Worm (Caenorhabditis elegans) whole organism, L3 larva: ENCODE results near the gene Y41E3.6.

Source experiments
- R02D3.7 ChIP-seq: fragments of 150-350 bp; optimal IDR thresholded peaks from 2 replicates; lab custom pipeline; 2014; ENCODE audit warnings: missing biosample characterization, missing genetic modification characterization
- aly-2 ChIP-seq: fragments of 150-350 bp; optimal IDR thresholded peaks from 2 replicates; lab custom pipeline; 2014; ENCODE audit warnings: missing biosample characterization, missing genetic modification characterization
- ama-1 ChIP-seq: fragments of 150-350 bp; optimal IDR thresholded peaks from 2 replicates; lab custom pipeline; 2018
- ceh-28 ChIP-seq: fragments of 150-350 bp; optimal IDR thresholded peaks from 2 replicates; lab custom pipeline; 2014; ENCODE audit warnings: missing biosample characterization, missing genetic modification reagents, missing genetic modification characterization
- ceh-82 ChIP-seq: fragments of 150-350 bp; optimal IDR thresholded peaks from 2 replicates; lab custom pipeline; 2014; ENCODE audit warnings: missing biosample characterization, missing genetic modification characterization
- ceh-9 ChIP-seq: sonication (generic microtip); optimal IDR thresholded peaks from 2 replicates; lab custom pipeline; 2018; ENCODE audit warnings: missing biosample characterization, missing genetic modification characterization
- egl-27 ChIP-seq: sonication (generic microtip); optimal IDR thresholded peaks from 4 replicates; lab custom pipeline; 2017; ENCODE audit warnings: missing biosample characterization, missing genetic modification reagents, missing genetic modification characterization
- egl-5 ChIP-seq: fragments of 150-350 bp; optimal IDR thresholded peaks from 2 replicates; lab custom pipeline; 2017; ENCODE audit warnings: missing biosample characterization, missing genetic modification reagents, missing genetic modification characterization, inconsistent platforms
- elt-1 ChIP-seq: fragments of 150-350 bp; optimal IDR thresholded peaks from 2 replicates; lab custom pipeline; 2014; ENCODE audit warnings: missing biosample characterization, missing genetic modification characterization
- elt-2 ChIP-seq: sonication (generic microtip); optimal IDR thresholded peaks from 2 replicates; lab custom pipeline; 2016; ENCODE audit warnings: missing genetic modification reagents, mild to moderate bottlenecking, missing genetic modification characterization, missing compliant biosample characterization
- eor-1 ChIP-seq, 2 experiments: fragments of 150-350 bp; optimal IDR thresholded peaks; 2 replicates each; lab custom pipeline; 2014 to 2018; ENCODE audit warnings: missing biosample characterization in 2 of 2, missing genetic modification characterization in 2 of 2
- fkh-10 ChIP-seq: sonication (generic microtip); optimal IDR thresholded peaks from 2 replicates; lab custom pipeline; 2017; ENCODE audit warnings: missing biosample characterization, missing genetic modification reagents, missing genetic modification characterization
- fos-1 ChIP-seq: fragments of 150-350 bp; optimal IDR thresholded peaks from 2 replicates; lab custom pipeline; 2014; ENCODE audit warnings: missing biosample characterization, missing genetic modification characterization
- hmg-11 ChIP-seq: sonication (generic microtip); optimal IDR thresholded peaks from 2 replicates; lab custom pipeline; 2016; ENCODE audit warnings: missing genetic modification characterization, missing compliant biosample characterization
- jun-1 ChIP-seq: fragments of 150-350 bp; optimal IDR thresholded peaks from 2 replicates; lab custom pipeline; 2014; ENCODE audit warnings: missing biosample characterization, missing genetic modification reagents, missing genetic modification characterization
- lin-15B ChIP-seq: fragments of 150-350 bp; optimal IDR thresholded peaks from 2 replicates; lab custom pipeline; 2014; ENCODE audit warnings: missing biosample characterization, missing genetic modification characterization
- lin-39 ChIP-seq: fragments of 150-350 bp; optimal IDR thresholded peaks from 2 replicates; lab custom pipeline; 2018; ENCODE audit warnings: missing biosample characterization, missing genetic modification reagents, missing genetic modification characterization
- lsy-12 ChIP-seq: sonication (generic microtip); optimal IDR thresholded peaks from 2 replicates; lab custom pipeline; 2016; ENCODE audit warnings: mild to moderate bottlenecking, missing genetic modification characterization, missing compliant biosample characterization
- nfya-1 ChIP-seq: sonication (generic microtip); optimal IDR thresholded peaks from 2 replicates; lab custom pipeline; 2017; ENCODE audit warnings: missing genetic modification characterization, mild to moderate bottlenecking, missing compliant biosample characterization, antibody characterized with exemption, moderate library complexity; ENCODE audit not compliant: insufficient read depth
- nhr-11 ChIP-seq: fragments of 150-350 bp; optimal IDR thresholded peaks from 2 replicates; lab custom pipeline; 2014; ENCODE audit warnings: missing biosample characterization, missing genetic modification characterization
- nhr-12 ChIP-seq: fragments of 150-350 bp; optimal IDR thresholded peaks from 2 replicates; lab custom pipeline; 2014; ENCODE audit warnings: missing biosample characterization, missing genetic modification characterization
- nhr-23 ChIP-seq: fragments of 150-350 bp; optimal IDR thresholded peaks from 2 replicates; lab custom pipeline; 2014; ENCODE audit warnings: missing biosample characterization, missing genetic modification reagents, missing genetic modification characterization
- nhr-25 ChIP-seq: sonication (generic microtip); optimal IDR thresholded peaks from 2 replicates; lab custom pipeline; 2017; ENCODE audit warnings: missing biosample characterization, missing genetic modification characterization
- nhr-28 ChIP-seq: fragments of 150-350 bp; optimal IDR thresholded peaks from 2 replicates; lab custom pipeline; 2014; ENCODE audit warnings: missing biosample characterization, missing genetic modification characterization
- nhr-43 ChIP-seq: sonication (generic microtip); optimal IDR thresholded peaks from 2 replicates; lab custom pipeline; 2016; ENCODE audit warnings: mild to moderate bottlenecking, missing genetic modification characterization, missing compliant biosample characterization; ENCODE audit not compliant: poor library complexity, severe bottlenecking
- nhr-67 ChIP-seq: fragments of 150-350 bp; optimal IDR thresholded peaks from 2 replicates; lab custom pipeline; 2014; ENCODE audit warnings: missing biosample characterization, missing genetic modification characterization
- nhr-76 ChIP-seq: fragments of 150-350 bp; sonication (generic microtip); optimal IDR thresholded peaks from 5 replicates; lab custom pipeline; 2014; ENCODE audit warnings: missing biosample characterization, missing genetic modification characterization
- nhr-77 ChIP-seq: fragments of 150-350 bp; optimal IDR thresholded peaks from 2 replicates; lab custom pipeline; 2014; ENCODE audit warnings: missing biosample characterization, missing genetic modification characterization
- pha-4 ChIP-seq: fragments of 150-350 bp; optimal IDR thresholded peaks from 2 replicates; lab custom pipeline; 2014; ENCODE audit warnings: missing biosample characterization, missing genetic modification reagents, missing genetic modification characterization
- pqm-1 ChIP-seq: fragments of 150-350 bp; optimal IDR thresholded peaks from 2 replicates; lab custom pipeline; 2017; ENCODE audit warnings: missing biosample characterization, missing genetic modification characterization, inconsistent platforms
- sea-2 ChIP-seq: fragments of 150-350 bp; sonication (generic microtip); optimal IDR thresholded peaks from 4 replicates; lab custom pipeline; 2014; ENCODE audit warnings: missing biosample characterization, missing genetic modification reagents, missing genetic modification characterization
- skn-1 ChIP-seq: fragments of 150-350 bp; optimal IDR thresholded peaks from 2 replicates; lab custom pipeline; 2014; ENCODE audit warnings: missing biosample characterization, missing genetic modification characterization
- snpc-4 ChIP-seq: fragments of 150-350 bp; optimal IDR thresholded peaks from 2 replicates; lab custom pipeline; 2014; ENCODE audit warnings: missing biosample characterization, missing genetic modification characterization
- tbx-2 ChIP-seq: sonication (generic microtip); optimal IDR thresholded peaks from 2 replicates; lab custom pipeline; 2016; ENCODE audit warnings: mild to moderate bottlenecking, missing genetic modification characterization, missing compliant biosample characterization
- unc-39 ChIP-seq: sonication (generic microtip); optimal IDR thresholded peaks from 4 replicates; lab custom pipeline; 2017; ENCODE audit warnings: missing biosample characterization, missing genetic modification characterization
- unc-62 ChIP-seq: fragments of 150-350 bp; sonication (generic microtip); optimal IDR thresholded peaks from 4 replicates; lab custom pipeline; 2014; ENCODE audit warnings: missing biosample characterization, missing genetic modification reagents, missing genetic modification characterization
- zag-1 ChIP-seq: fragments of 150-350 bp; optimal IDR thresholded peaks from 2 replicates; lab custom pipeline; 2014; ENCODE audit warnings: missing biosample characterization, missing genetic modification characterization
- ztf-11 ChIP-seq: fragments of 150-350 bp; optimal IDR thresholded peaks from 2 replicates; lab custom pipeline; 2014; ENCODE audit warnings: missing biosample characterization, missing genetic modification characterization
- ztf-4 ChIP-seq: fragments of 150-350 bp; optimal IDR thresholded peaks from 2 replicates; lab custom pipeline; 2014; ENCODE audit warnings: missing biosample characterization, missing genetic modification characterization

Gene Y41E3.6

DNA sequence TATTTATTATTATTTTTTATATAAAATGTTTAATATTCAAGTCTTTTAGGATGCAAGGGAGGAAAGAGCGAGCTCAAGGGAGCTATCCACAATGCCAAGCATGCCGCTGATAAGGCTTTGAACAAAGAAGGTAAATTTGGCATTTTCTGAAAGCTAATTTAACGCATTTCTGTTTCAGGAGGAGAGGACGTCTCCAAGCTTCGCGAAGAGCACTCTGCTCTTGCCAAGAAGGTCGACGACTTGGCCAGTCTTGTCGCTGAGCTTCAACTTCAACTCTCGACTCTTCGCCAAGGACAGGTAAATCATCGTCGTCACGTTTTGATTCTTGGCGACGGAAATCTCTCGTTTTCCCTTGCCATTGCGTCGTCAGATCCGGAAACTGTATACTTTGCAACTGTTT lies 30.9 kb downstream of the Y41E3.6 start:
- no peak for TF ChIP-seq fkh-10
- no peak for TF ChIP-seq nhr-76 (tag; lab: Kevin White, UChicago)
- TF ChIP-seq eor-1 (tag; optimal IDR thresholded peaks at IDR 0.05; lab: Kevin White, UChicago) = no peak
- no peak for TF ChIP-seq R02D3.7 (tag; lab: Kevin White, UChicago)
- TF ChIP-seq unc-62 (GFP tag; lab: Kevin White, UChicago) = no peak
- TF ChIP-seq nfya-1 (tag; lab: Kevin White, UChicago) = no peak
- no peak for TF ChIP-seq nhr-77 (tag; lab: Kevin White, UChicago)
- TF ChIP-seq pqm-1 = no peak
- no peak for TF ChIP-seq nhr-23
- no peak for TF ChIP-seq lsy-12 (tag; lab: Kevin White, UChicago)

DNA sequence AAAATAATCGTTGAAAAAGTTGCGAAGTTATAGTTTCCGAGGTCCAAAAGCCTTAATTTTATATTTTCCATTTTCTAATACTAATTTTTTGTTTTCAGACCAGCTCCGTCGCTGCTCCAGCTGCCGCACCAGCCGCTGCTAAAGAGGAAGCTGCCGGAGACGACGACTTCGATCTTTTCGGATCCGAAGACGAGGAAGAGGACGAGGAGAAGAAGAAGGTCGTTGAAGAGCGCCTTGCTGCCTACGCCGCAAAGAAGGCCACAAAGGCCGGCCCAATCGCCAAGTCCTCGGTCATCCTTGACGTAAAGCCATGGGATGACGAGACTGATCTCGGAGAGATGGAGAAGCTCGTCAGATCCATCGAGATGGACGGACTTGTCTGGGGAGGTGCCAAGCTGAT lies 32.2 kb downstream of the Y41E3.6 start:
- TF ChIP-seq ceh-9 (no peak), nhr-23 (no peak), sea-2 (GFP tag; lab: Kevin White, UChicago) (no peak), lsy-12 (tag; lab: Kevin White, UChicago) (no peak), egl-5 (no peak), nhr-28 (tag; lab: Kevin White, UChicago) (no peak), nhr-11 (tag; lab: Kevin White, UChicago) (no peak), jun-1 (tag; lab: Kevin White, UChicago) (no peak), ztf-4 (tag; lab: Kevin White, UChicago) (no peak), ztf-11 (tag; lab: Kevin White, UChicago) (no peak), elt-2 (tag; lab: Kevin White, UChicago) (no peak), pha-4 (tag; lab: Kevin White, UChicago) (no peak), unc-62 (GFP tag; lab: Kevin White, UChicago) (no peak), ceh-28 (tag; lab: Kevin White, UChicago) (no peak), fos-1 (tag; lab: Kevin White, UChicago) (no peak)

DNA sequence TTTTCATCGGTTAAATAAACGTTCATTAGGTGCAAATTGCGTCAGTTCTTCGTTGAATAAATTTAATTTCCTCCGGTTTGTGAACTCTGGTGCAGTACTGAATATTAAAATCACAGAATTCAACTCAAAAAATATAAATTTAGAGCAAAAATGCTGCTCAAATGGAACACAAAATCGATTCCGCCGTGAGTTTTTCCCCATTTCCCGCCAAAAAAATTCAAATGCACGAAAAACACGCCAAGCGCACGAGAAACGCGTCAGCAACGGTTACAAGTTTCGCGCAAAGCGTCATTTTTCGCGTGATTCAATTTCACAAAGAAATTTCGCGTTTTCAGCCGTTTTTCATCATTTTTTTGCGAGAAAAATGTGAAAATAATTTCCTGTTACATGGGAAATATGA lies 32.9 kb downstream of the Y41E3.6 start, which contains the start of gene hrpu-1:
Gene hrpu-1 (plus strand): TSS at position 140 of the 400 bp plus-strand sequence.
- peak; percentile 35 for TF ChIP-seq pqm-1
- TF ChIP-seq eor-1 (tag; optimal IDR thresholded peaks at IDR 0.05; lab: Kevin White, UChicago) = no peak
- TF ChIP-seq R02D3.7 (tag; lab: Kevin White, UChicago) = peak; percentile 56
- TF ChIP-seq nhr-23 = peak; percentile 63
- TF ChIP-seq elt-2 (tag; lab: Kevin White, UChicago) = peak; percentile 42
- TF ChIP-seq elt-1 (tag; lab: Kevin White, UChicago) = no peak
- no peak for TF ChIP-seq nhr-67 (tag; lab: Kevin White, UChicago)
- TF ChIP-seq fos-1 (tag; lab: Kevin White, UChicago) = no peak
- peak; percentile 68 for TF ChIP-seq hmg-11 (tag; lab: Kevin White, UChicago)
- peak; percentile 46 for TF ChIP-seq aly-2 (tag; lab: Kevin White, UChicago)
- peak; percentile 90 for TF ChIP-seq nfya-1 (tag; lab: Kevin White, UChicago)
- TF ChIP-seq lsy-12 (tag; lab: Kevin White, UChicago) = peak; percentile 16
- peak; percentile 51 for TF ChIP-seq ceh-28 (tag; lab: Kevin White, UChicago)
- no peak for TF ChIP-seq nhr-12 (tag; lab: Kevin White, UChicago)
- peak; percentile 87 for TF ChIP-seq pha-4 (tag; lab: Kevin White, UChicago)
- TF ChIP-seq sea-2 (GFP tag; lab: Kevin White, UChicago) = no peak
- peak; percentile 89 for TF ChIP-seq lin-15B (tag; lab: Kevin White, UChicago)
- peak; percentile 37 for TF ChIP-seq ztf-4 (tag; lab: Kevin White, UChicago)
- TF ChIP-seq nhr-28 (tag; lab: Kevin White, UChicago) = no peak
- peak; percentile 2 for TF ChIP-seq fkh-10
- peak; percentile 67 for TF ChIP-seq snpc-4 (tag; lab: Kevin White, UChicago)
- TF ChIP-seq nhr-11 (tag; lab: Kevin White, UChicago) = no peak
- TF ChIP-seq tbx-2 (tag; lab: Kevin White, UChicago) = peak; percentile 44
- TF ChIP-seq egl-5 = no peak
- no peak for TF ChIP-seq unc-39 (tag; lab: Kevin White, UChicago)
- TF ChIP-seq ceh-82 (tag; lab: Kevin White, UChicago) = no peak
- peak; percentile 69 for TF ChIP-seq nhr-25 (tag; lab: Kevin White, UChicago)
- no peak for TF ChIP-seq skn-1
- no peak for TF ChIP-seq ztf-11 (tag; lab: Kevin White, UChicago)
- peak; percentile 59 for TF ChIP-seq lin-39 (tag; lab: Kevin White, UChicago)
- TF ChIP-seq egl-27 (tag; lab: Kevin White, UChicago) = no peak
- TF ChIP-seq nhr-43 = peak; percentile 67
- no peak for TF ChIP-seq unc-62 (GFP tag; lab: Kevin White, UChicago)
- no peak for TF ChIP-seq zag-1 (tag; lab: Kevin White, UChicago)
- no peak for TF ChIP-seq ceh-9
- TF ChIP-seq nhr-77 (tag; lab: Kevin White, UChicago) = peak; percentile 73
- TF ChIP-seq ama-1 (lab: Kevin White, UChicago) = peak; percentile 80
- peak; percentile 79 for TF ChIP-seq jun-1 (tag; lab: Kevin White, UChicago)
